Worm (Caenorhabditis elegans) whole organism, L3 larva: ENCODE results near the gene atgp-1.

ENCODE experiments used
- ZK546.5 ChIP-seq: sonication (generic microtip); optimal IDR thresholded peaks from 2 replicates; lab custom pipeline; 2017; ENCODE audit warnings: missing biosample characterization, missing genetic modification characterization
- aly-2 ChIP-seq: fragments of 150-350 bp; optimal IDR thresholded peaks from 2 replicates; lab custom pipeline; 2014; ENCODE audit warnings: missing biosample characterization, missing genetic modification characterization
- ama-1 ChIP-seq: fragments of 150-350 bp; optimal IDR thresholded peaks from 2 replicates; lab custom pipeline; 2018
- ceh-16 ChIP-seq: sonication (generic microtip); optimal IDR thresholded peaks from 2 replicates; lab custom pipeline; 2017; ENCODE audit warnings: missing biosample characterization, missing genetic modification characterization
- ceh-28 ChIP-seq: fragments of 150-350 bp; optimal IDR thresholded peaks from 2 replicates; lab custom pipeline; 2014; ENCODE audit warnings: missing biosample characterization, missing genetic modification reagents, missing genetic modification characterization
- ceh-82 ChIP-seq: fragments of 150-350 bp; optimal IDR thresholded peaks from 2 replicates; lab custom pipeline; 2014; ENCODE audit warnings: missing biosample characterization, missing genetic modification characterization
- ceh-9 ChIP-seq: sonication (generic microtip); optimal IDR thresholded peaks from 2 replicates; lab custom pipeline; 2018; ENCODE audit warnings: missing biosample characterization, missing genetic modification characterization
- daf-12 ChIP-seq: fragments of 150-350 bp; optimal IDR thresholded peaks from 2 replicates; lab custom pipeline; 2014; ENCODE audit warnings: missing biosample characterization, missing genetic modification reagents, missing genetic modification characterization
- elt-1 ChIP-seq: fragments of 150-350 bp; optimal IDR thresholded peaks from 2 replicates; lab custom pipeline; 2014; ENCODE audit warnings: missing biosample characterization, missing genetic modification characterization
- elt-2 ChIP-seq: sonication (generic microtip); optimal IDR thresholded peaks from 2 replicates; lab custom pipeline; 2016; ENCODE audit warnings: missing genetic modification reagents, mild to moderate bottlenecking, missing genetic modification characterization, missing compliant biosample characterization
- elt-3 ChIP-seq, 3 experiments: fragments of 150-350 bp in 1 of 3; sonication (generic microtip) in 2 of 3; optimal IDR thresholded peaks; 2 replicates in 2 of 3; 4 replicates in 1 of 3; lab custom pipeline; 2014 to 2017; ENCODE audit warnings: missing biosample characterization in 3 of 3, missing genetic modification characterization in 3 of 3
- eor-1 ChIP-seq, 2 experiments: fragments of 150-350 bp; optimal IDR thresholded peaks; 2 replicates each; lab custom pipeline; 2014 to 2018; ENCODE audit warnings: missing biosample characterization in 2 of 2, missing genetic modification characterization in 2 of 2
- fkh-10 ChIP-seq: sonication (generic microtip); optimal IDR thresholded peaks from 2 replicates; lab custom pipeline; 2017; ENCODE audit warnings: missing biosample characterization, missing genetic modification reagents, missing genetic modification characterization
- fkh-2 ChIP-seq: fragments of 150-350 bp; optimal IDR thresholded peaks from 2 replicates; lab custom pipeline; 2014; ENCODE audit warnings: missing biosample characterization, missing genetic modification reagents, missing genetic modification characterization
- fos-1 ChIP-seq: fragments of 150-350 bp; optimal IDR thresholded peaks from 2 replicates; lab custom pipeline; 2014; ENCODE audit warnings: missing biosample characterization, missing genetic modification characterization
- hmg-11 ChIP-seq: sonication (generic microtip); optimal IDR thresholded peaks from 2 replicates; lab custom pipeline; 2016; ENCODE audit warnings: missing genetic modification characterization, missing compliant biosample characterization
- jun-1 ChIP-seq: fragments of 150-350 bp; optimal IDR thresholded peaks from 2 replicates; lab custom pipeline; 2014; ENCODE audit warnings: missing biosample characterization, missing genetic modification reagents, missing genetic modification characterization
- lin-15B ChIP-seq: fragments of 150-350 bp; optimal IDR thresholded peaks from 2 replicates; lab custom pipeline; 2014; ENCODE audit warnings: missing biosample characterization, missing genetic modification characterization
- lsy-12 ChIP-seq: sonication (generic microtip); optimal IDR thresholded peaks from 2 replicates; lab custom pipeline; 2016; ENCODE audit warnings: mild to moderate bottlenecking, missing genetic modification characterization, missing compliant biosample characterization
- mdl-1 ChIP-seq: fragments of 150-350 bp; optimal IDR thresholded peaks from 2 replicates; lab custom pipeline; 2014; ENCODE audit warnings: missing biosample characterization, missing genetic modification characterization
- mml-1 ChIP-seq: fragments of 150-350 bp; sonication (generic microtip); optimal IDR thresholded peaks from 3 replicates; lab custom pipeline; 2014; ENCODE audit warnings: missing biosample characterization, missing genetic modification characterization
- nfya-1 ChIP-seq: sonication (generic microtip); optimal IDR thresholded peaks from 2 replicates; lab custom pipeline; 2017; ENCODE audit warnings: missing genetic modification characterization, mild to moderate bottlenecking, missing compliant biosample characterization, antibody characterized with exemption, moderate library complexity; ENCODE audit not compliant: insufficient read depth
- nhr-11 ChIP-seq: fragments of 150-350 bp; optimal IDR thresholded peaks from 2 replicates; lab custom pipeline; 2014; ENCODE audit warnings: missing biosample characterization, missing genetic modification characterization
- nhr-23 ChIP-seq: fragments of 150-350 bp; optimal IDR thresholded peaks from 2 replicates; lab custom pipeline; 2014; ENCODE audit warnings: missing biosample characterization, missing genetic modification reagents, missing genetic modification characterization
- nhr-25 ChIP-seq: sonication (generic microtip); optimal IDR thresholded peaks from 2 replicates; lab custom pipeline; 2017; ENCODE audit warnings: missing biosample characterization, missing genetic modification characterization
- nhr-77 ChIP-seq: fragments of 150-350 bp; optimal IDR thresholded peaks from 2 replicates; lab custom pipeline; 2014; ENCODE audit warnings: missing biosample characterization, missing genetic modification characterization
- pqm-1 ChIP-seq: fragments of 150-350 bp; optimal IDR thresholded peaks from 2 replicates; lab custom pipeline; 2017; ENCODE audit warnings: missing biosample characterization, missing genetic modification characterization, inconsistent platforms
- sea-2 ChIP-seq: fragments of 150-350 bp; sonication (generic microtip); optimal IDR thresholded peaks from 4 replicates; lab custom pipeline; 2014; ENCODE audit warnings: missing biosample characterization, missing genetic modification reagents, missing genetic modification characterization
- skn-1 ChIP-seq: fragments of 150-350 bp; optimal IDR thresholded peaks from 2 replicates; lab custom pipeline; 2014; ENCODE audit warnings: missing biosample characterization, missing genetic modification characterization
- snpc-4 ChIP-seq: fragments of 150-350 bp; optimal IDR thresholded peaks from 2 replicates; lab custom pipeline; 2014; ENCODE audit warnings: missing biosample characterization, missing genetic modification characterization
- unc-39 ChIP-seq: sonication (generic microtip); optimal IDR thresholded peaks from 4 replicates; lab custom pipeline; 2017; ENCODE audit warnings: missing biosample characterization, missing genetic modification characterization
- unc-62 ChIP-seq: fragments of 150-350 bp; sonication (generic microtip); optimal IDR thresholded peaks from 4 replicates; lab custom pipeline; 2014; ENCODE audit warnings: missing biosample characterization, missing genetic modification reagents, missing genetic modification characterization
- zag-1 ChIP-seq: fragments of 150-350 bp; optimal IDR thresholded peaks from 2 replicates; lab custom pipeline; 2014; ENCODE audit warnings: missing biosample characterization, missing genetic modification characterization
- ztf-4 ChIP-seq: fragments of 150-350 bp; optimal IDR thresholded peaks from 2 replicates; lab custom pipeline; 2014; ENCODE audit warnings: missing biosample characterization, missing genetic modification characterization

The atgp-1 gene

DNA sequence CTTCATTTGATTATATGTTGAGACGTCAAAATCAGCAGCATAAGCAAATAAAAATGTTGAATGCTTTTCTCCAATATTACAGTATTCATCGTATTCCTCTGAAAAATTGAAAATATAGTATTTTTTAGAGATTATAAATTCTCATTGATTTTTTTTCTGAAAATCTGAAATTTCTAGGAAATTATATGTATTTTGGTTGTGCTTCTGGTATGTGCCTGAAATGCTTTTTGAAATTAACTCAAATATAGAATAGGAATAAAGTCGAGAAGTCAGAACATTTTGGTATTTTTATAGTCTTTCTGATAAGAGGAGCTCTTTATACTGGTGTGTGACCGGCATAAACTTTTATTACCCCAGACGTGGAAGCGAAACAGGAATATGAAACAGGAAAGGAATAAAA, 38.1 kb downstream of the atgp-1 start, which contains the start of gene T28F3.8:
TSS of gene T28F3.8 (minus strand) at position 101 of the 400 bp plus-strand sequence.
- TF ChIP-seq elt-2 (tag; lab: Kevin White, UChicago): peak; percentile 26

DNA sequence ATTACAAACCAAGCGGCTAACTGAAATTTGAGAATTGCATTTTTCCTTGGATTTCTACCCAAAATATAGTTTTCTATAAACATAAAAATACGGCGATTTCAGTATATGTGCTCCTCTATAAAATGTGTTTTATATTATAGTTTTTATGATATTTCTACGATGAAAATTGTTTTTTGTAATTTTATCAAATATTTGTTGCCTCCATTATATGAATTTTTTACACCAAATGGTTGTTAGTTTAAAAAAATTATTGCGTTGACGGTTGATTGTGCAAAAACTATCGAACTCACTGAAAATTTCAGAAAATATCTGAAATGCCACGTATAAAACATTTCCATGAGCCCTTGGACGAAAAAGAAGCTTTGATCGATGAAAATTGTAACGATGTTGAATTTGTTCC, 39.1 kb downstream of the atgp-1 start, which contains the start of gene T28F3.9:
TSS of gene T28F3.9 (plus strand) at position 301 of the 400 bp plus-strand sequence.
- no peak for TF ChIP-seq lin-15B (tag; lab: Kevin White, UChicago)
- TF ChIP-seq skn-1 (tag; lab: Kevin White, UChicago): no peak
- TF ChIP-seq snpc-4 (tag; lab: Kevin White, UChicago): no peak

DNA sequence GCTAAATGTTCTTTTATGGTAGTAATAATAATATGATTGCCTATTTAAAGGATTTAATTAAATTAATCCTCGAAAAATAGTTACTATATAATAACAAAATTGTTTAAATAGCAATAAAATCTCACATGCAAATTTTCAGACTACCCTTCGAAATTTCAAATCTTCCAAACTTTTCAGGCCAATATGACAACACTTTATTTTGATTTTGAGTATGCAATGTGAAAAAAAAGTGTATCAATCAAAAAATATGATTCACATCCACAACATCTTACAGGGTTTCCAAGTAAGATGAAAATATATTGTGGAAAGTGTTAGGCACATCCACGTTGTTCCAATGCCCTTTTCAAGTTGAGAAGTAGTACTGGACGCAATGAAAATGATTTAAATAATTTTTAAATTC, 42.7 kb downstream of the atgp-1 start, which contains the start of gene snf-9:
TSS of gene snf-9 (plus strand) at position 301 of the 400 bp plus-strand sequence.
- TF ChIP-seq fos-1 (tag; lab: Kevin White, UChicago): no peak
- TF ChIP-seq ceh-28: no peak
- no peak for TF ChIP-seq zag-1 (tag; lab: Kevin White, UChicago)
- no peak for TF ChIP-seq mdl-1
- TF ChIP-seq sea-2 (GFP tag; lab: Kevin White, UChicago): no peak
- TF ChIP-seq ama-1: no peak
- no peak for TF ChIP-seq ZK546.5 (tag; lab: Kevin White, UChicago)
- no peak for TF ChIP-seq lsy-12
- no peak for TF ChIP-seq unc-62 (GFP tag; lab: Kevin White, UChicago)
- no peak for TF ChIP-seq eor-1 (tag; optimal IDR thresholded peaks at IDR 0.05; lab: Kevin White, UChicago)
- TF ChIP-seq nhr-25: no peak
- no peak for TF ChIP-seq fkh-2 (tag; lab: Kevin White, UChicago)
- no peak for TF ChIP-seq elt-1 (tag; lab: Kevin White, UChicago)
- no peak for TF ChIP-seq nfya-1 (tag; lab: Kevin White, UChicago)
- no peak for TF ChIP-seq fkh-10 (GFP tag; lab: Kevin White, UChicago)
- no peak for TF ChIP-seq aly-2 (tag; lab: Kevin White, UChicago)
- TF ChIP-seq nhr-23 (tag; lab: Kevin White, UChicago): no peak

DNA sequence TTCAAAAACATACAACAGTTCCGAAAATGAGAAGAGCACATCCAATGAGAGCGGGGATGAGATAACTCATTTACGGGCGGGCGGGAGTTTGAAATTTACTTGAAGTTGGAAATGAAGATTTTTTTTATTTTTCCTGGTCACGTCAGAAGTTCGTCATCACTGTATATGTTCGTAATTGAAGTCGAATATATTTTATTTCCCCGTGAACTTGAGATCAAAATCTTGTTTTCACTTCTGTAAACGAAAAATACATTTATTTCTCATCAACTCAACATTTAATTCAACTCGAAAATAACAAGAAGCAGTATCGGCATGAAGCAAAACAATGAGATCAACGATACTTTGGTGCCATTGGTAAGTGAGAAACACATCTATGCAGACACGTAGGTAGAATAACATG, 47.3 kb downstream of the atgp-1 start, which contains the start of gene C49C3.20:
TSS of gene C49C3.20 (minus strand) at position 101 of the 400 bp plus-strand sequence.
- TF ChIP-seq elt-3 (tag; optimal IDR thresholded peaks at IDR 0.05; lab: Kevin White, UChicago) (no peak), snpc-4 (tag; lab: Kevin White, UChicago) (no peak), daf-12 (tag; lab: Kevin White, UChicago) (no peak), pqm-1 (tag; lab: Kevin White, UChicago) (no peak), fos-1 (tag; lab: Kevin White, UChicago) (no peak), ZK546.5 (tag; lab: Kevin White, UChicago) (no peak), mdl-1 (no peak), ceh-16 (tag; lab: Kevin White, UChicago) (no peak), unc-39 (tag; lab: Kevin White, UChicago) (no peak), nfya-1 (tag; lab: Kevin White, UChicago) (no peak), nhr-25 (no peak), lin-15B (tag; lab: Kevin White, UChicago) (no peak), nhr-77 (tag; lab: Kevin White, UChicago) (no peak), hmg-11 (tag; lab: Kevin White, UChicago) (no peak), unc-62 (GFP tag; lab: Kevin White, UChicago) (no peak), ceh-82 (tag; lab: Kevin White, UChicago) (no peak), nhr-11 (tag; lab: Kevin White, UChicago) (no peak), ceh-9 (no peak), ztf-4 (tag; lab: Kevin White, UChicago) (no peak), mml-1 (tag; lab: Kevin White, UChicago) (no peak)

DNA sequence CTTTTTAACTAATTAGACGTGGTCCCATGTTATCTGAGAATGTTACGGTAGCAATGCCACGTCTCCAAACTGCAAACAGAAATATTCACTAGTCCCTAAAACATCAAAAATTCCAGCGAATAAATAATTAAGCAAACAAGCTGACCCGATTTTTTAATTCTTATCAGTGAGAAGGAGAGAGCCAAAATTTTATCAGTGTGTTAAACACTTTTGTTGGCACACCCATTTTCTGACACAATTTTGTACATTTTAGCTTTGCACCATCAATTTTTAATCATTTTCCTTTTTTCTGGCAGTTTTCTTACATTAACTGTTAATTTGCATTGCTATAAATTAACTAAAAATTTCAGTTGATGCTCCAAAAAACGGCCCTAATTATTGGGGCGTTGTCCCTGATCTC, 51.3 kb downstream of the atgp-1 start, which contains the start of gene C49C3.4:
TSS of gene C49C3.4 (plus strand) at position 351 of the 400 bp plus-strand sequence.
- peak; percentile 70 for TF ChIP-seq elt-2 (tag; lab: Kevin White, UChicago)
- no peak for TF ChIP-seq jun-1
- TF ChIP-seq nhr-77 (tag; lab: Kevin White, UChicago): no peak
- no peak for TF ChIP-seq ztf-4 (tag; lab: Kevin White, UChicago)
- peak; percentile 20 for TF ChIP-seq pqm-1 (tag; lab: Kevin White, UChicago)
- TF ChIP-seq, all 47 proteins: peak for 2
